Worm (Caenorhabditis elegans) whole organism, L1 larva: ENCODE results near the gene T24E12.3.

Experiments
- F16B12.6 ChIP-seq: fragments of 150-350 bp; optimal IDR thresholded peaks from 2 replicates; lab custom pipeline; 2014; ENCODE audit warnings: missing biosample characterization, missing genetic modification characterization
- aha-1 ChIP-seq: fragments of 150-350 bp; optimal IDR thresholded peaks from 2 replicates; lab custom pipeline; 2014; ENCODE audit warnings: missing biosample characterization, missing genetic modification characterization
- blmp-1 ChIP-seq: fragments of 150-350 bp; optimal IDR thresholded peaks from 2 replicates; lab custom pipeline; 2014; ENCODE audit warnings: missing biosample characterization, missing genetic modification characterization
- ceh-8 ChIP-seq: fragments of 200-800 bp; sonication (Bioruptor generic); optimal IDR thresholded peaks from 2 replicates; lab custom pipeline; 2018; ENCODE audit warnings: mild to moderate bottlenecking, missing genetic modification characterization, moderate library complexity, missing compliant biosample characterization
- ceh-88 ChIP-seq: fragments of 200-800 bp; sonication (Bioruptor generic); IDR thresholded peaks from 2 replicates; pipeline ENCODE4 v1.3.6; 2022; ENCODE audit warnings: missing genetic modification characterization, missing compliant biosample characterization
- ceh-90 ChIP-seq: sonication (generic microtip); optimal IDR thresholded peaks from 2 replicates; lab custom pipeline; 2016; ENCODE audit warnings: missing genetic modification characterization, missing compliant biosample characterization
- ces-1 ChIP-seq: fragments of 150-350 bp; optimal IDR thresholded peaks from 2 replicates; lab custom pipeline; 2014; ENCODE audit warnings: missing biosample characterization, missing genetic modification reagents, missing genetic modification characterization
- efl-1 ChIP-seq, 4 experiments: fragments of 150-350 bp; optimal IDR thresholded peaks in 3 of 4; peaks in 1 of 4; 1 replicate in 1 of 4; 2 replicates in 3 of 4; lab custom pipeline; 2014; ENCODE audit warnings: missing biosample characterization in 2 of 4, missing genetic modification characterization in 2 of 4, missing genetic modification reagents in 2 of 4
- elt-2 ChIP-seq: sonication (generic microtip); optimal IDR thresholded peaks from 2 replicates; lab custom pipeline; 2016; ENCODE audit warnings: missing genetic modification characterization, mild to moderate bottlenecking, inconsistent platforms, missing compliant biosample characterization, missing genetic modification reagents
- elt-3 ChIP-seq, 6 experiments: fragments of 150-350 bp in 1 of 6; sonication (generic microtip); optimal IDR thresholded peaks; 2 replicates each; lab custom pipeline; 2017 to 2018; ENCODE audit warnings: missing biosample characterization in 6 of 6, missing genetic modification characterization in 6 of 6, inconsistent platforms in 1 of 6
- fkh-10 ChIP-seq: sonication (generic microtip); optimal IDR thresholded peaks from 2 replicates; lab custom pipeline; 2017; ENCODE audit warnings: missing biosample characterization, missing genetic modification reagents, missing genetic modification characterization
- fkh-4 ChIP-seq: sonication (generic microtip); optimal IDR thresholded peaks from 2 replicates; lab custom pipeline; 2016; ENCODE audit warnings: missing compliant biosample characterization, missing genetic modification characterization, borderline replicate concordance
- fkh-8 ChIP-seq: sonication (generic microtip); optimal IDR thresholded peaks from 2 replicates; lab custom pipeline; 2016; ENCODE audit warnings: mild to moderate bottlenecking, missing genetic modification characterization, missing compliant biosample characterization
- fos-1 ChIP-seq: fragments of 150-350 bp; optimal IDR thresholded peaks from 2 replicates; lab custom pipeline; 2014; ENCODE audit warnings: missing biosample characterization, missing genetic modification characterization
- grh-1 ChIP-seq: fragments of 200-800 bp; sonication (Bioruptor generic); IDR thresholded peaks from 2 replicates; pipeline ENCODE4 v1.3.6; 2022; ENCODE audit warnings: missing genetic modification reagents, missing genetic modification characterization, missing compliant biosample characterization
- hlh-4 ChIP-seq: sonication (generic microtip); optimal IDR thresholded peaks from 2 replicates; lab custom pipeline; 2016; ENCODE audit warnings: mild to moderate bottlenecking, missing genetic modification characterization, missing compliant biosample characterization
- irx-1 ChIP-seq: sonication (generic microtip); optimal IDR thresholded peaks from 2 replicates; lab custom pipeline; 2016; ENCODE audit warnings: missing genetic modification characterization, missing compliant biosample characterization
- jun-1 ChIP-seq: fragments of 150-350 bp; optimal IDR thresholded peaks from 2 replicates; lab custom pipeline; 2014; ENCODE audit warnings: missing biosample characterization, missing genetic modification reagents, missing genetic modification characterization
- lin-13 ChIP-seq: fragments of 150-350 bp; optimal IDR thresholded peaks from 2 replicates; lab custom pipeline; 2014; ENCODE audit warnings: missing biosample characterization, missing genetic modification reagents, missing genetic modification characterization
- lin-14 ChIP-seq: fragments of 200-800 bp; sonication (Bioruptor generic); optimal IDR thresholded peaks from 2 replicates; lab custom pipeline; 2018; ENCODE audit warnings: mild to moderate bottlenecking, missing genetic modification characterization, moderate library complexity, missing compliant biosample characterization
- lin-35 ChIP-seq, 2 experiments: fragments of 150-350 bp; optimal IDR thresholded peaks; 2 replicates each; lab custom pipeline; 2014; ENCODE audit warnings: missing biosample characterization in 2 of 2, missing genetic modification characterization in 2 of 2, missing genetic modification reagents in 2 of 2
- lsy-2 ChIP-seq, 2 experiments: fragments of 150-350 bp; optimal IDR thresholded peaks; 2 replicates each; lab custom pipeline; 2014; ENCODE audit warnings: missing biosample characterization in 2 of 2, missing genetic modification characterization in 2 of 2
- mab-9 ChIP-seq: fragments of 200-800 bp; sonication (Bioruptor generic); IDR thresholded peaks from 2 replicates; pipeline ENCODE4 v1.3.6; 2022; ENCODE audit warnings: missing genetic modification reagents, missing genetic modification characterization, missing compliant biosample characterization
- nhr-12 ChIP-seq: sonication (generic microtip); optimal IDR thresholded peaks from 2 replicates; lab custom pipeline; 2017; ENCODE audit warnings: missing biosample characterization, missing genetic modification characterization
- nhr-19 ChIP-seq: fragments of 200-800 bp; sonication (Bioruptor generic); conservative IDR thresholded peaks from 2 replicates; pipeline ENCODE4 v1.3.6; 2022; ENCODE audit warnings: missing genetic modification characterization, missing compliant biosample characterization
- nhr-20 ChIP-seq: sonication (generic microtip); optimal IDR thresholded peaks from 2 replicates; lab custom pipeline; 2016; ENCODE audit warnings: mild to moderate bottlenecking, missing genetic modification characterization, missing compliant biosample characterization
- nhr-237 ChIP-seq: fragments of 150-350 bp; optimal IDR thresholded peaks from 2 replicates; lab custom pipeline; 2014; ENCODE audit warnings: missing biosample characterization, missing genetic modification characterization
- nhr-77 ChIP-seq: fragments of 150-350 bp; optimal IDR thresholded peaks from 2 replicates; lab custom pipeline; 2014; ENCODE audit warnings: missing biosample characterization, missing genetic modification characterization
- nhr-84 ChIP-seq: sonication (generic microtip); optimal IDR thresholded peaks from 2 replicates; lab custom pipeline; 2017; ENCODE audit warnings: missing biosample characterization, missing genetic modification characterization
- nhr-85 ChIP-seq: sonication (generic microtip); peaks from one replicate; lab custom pipeline; 2016; ENCODE audit warnings: missing genetic modification characterization, inconsistent platforms, missing compliant biosample characterization
- nhr-90 ChIP-seq: sonication (generic microtip); optimal IDR thresholded peaks from 2 replicates; lab custom pipeline; 2016; ENCODE audit warnings: mild to moderate bottlenecking, missing genetic modification characterization, missing compliant biosample characterization; ENCODE audit not compliant: poor library complexity
- pag-3 ChIP-seq: sonication (generic microtip); optimal IDR thresholded peaks from 2 replicates; lab custom pipeline; 2017; ENCODE audit warnings: missing genetic modification characterization, mild to moderate bottlenecking, missing compliant biosample characterization, antibody characterized with exemption, borderline replicate concordance; ENCODE audit not compliant: insufficient read depth
- pax-3 ChIP-seq: fragments of 200-800 bp; sonication (Bioruptor generic); optimal IDR thresholded peaks from 2 replicates; lab custom pipeline; 2018; ENCODE audit warnings: mild to moderate bottlenecking, missing genetic modification characterization, moderate library complexity, missing compliant biosample characterization
- pqm-1 ChIP-seq: sonication (generic microtip); optimal IDR thresholded peaks from 3 replicates; lab custom pipeline; 2017; ENCODE audit warnings: missing biosample characterization, missing genetic modification characterization
- skn-1 ChIP-seq: fragments of 150-350 bp; optimal IDR thresholded peaks from 2 replicates; lab custom pipeline; 2014; ENCODE audit warnings: missing biosample characterization, missing genetic modification characterization
- sox-4 ChIP-seq: sonication (generic microtip); optimal IDR thresholded peaks from 2 replicates; lab custom pipeline; 2016; ENCODE audit warnings: missing genetic modification characterization, missing compliant biosample characterization
- sup-37 ChIP-seq: fragments of 200-800 bp; sonication (Bioruptor generic); optimal IDR thresholded peaks from 2 replicates; lab custom pipeline; 2018; ENCODE audit warnings: mild to moderate bottlenecking, missing genetic modification characterization, missing compliant biosample characterization
- tlp-1 ChIP-seq: fragments of 150-350 bp; optimal IDR thresholded peaks from 2 replicates; lab custom pipeline; 2014; ENCODE audit warnings: missing biosample characterization, missing genetic modification characterization
- unc-62 ChIP-seq: fragments of 150-350 bp; optimal IDR thresholded peaks from 2 replicates; lab custom pipeline; 2014; ENCODE audit warnings: missing biosample characterization, missing genetic modification reagents, missing genetic modification characterization
- unc-98 ChIP-seq: fragments of 200-800 bp; sonication (Bioruptor generic); IDR thresholded peaks from 2 replicates; pipeline ENCODE4 v1.3.6; 2022; ENCODE audit warnings: missing genetic modification characterization, missing compliant biosample characterization
- xbp-1 ChIP-seq: sonication (generic microtip); optimal IDR thresholded peaks from 2 replicates; lab custom pipeline; 2016; ENCODE audit warnings: missing genetic modification characterization, missing compliant biosample characterization
- zip-4 ChIP-seq: fragments of 200-800 bp; sonication (Bioruptor generic); optimal IDR thresholded peaks from 2 replicates; lab custom pipeline; 2018; ENCODE audit warnings: mild to moderate bottlenecking, missing genetic modification characterization, moderate library complexity, missing compliant biosample characterization
- ztf-4 ChIP-seq: fragments of 150-350 bp; optimal IDR thresholded peaks from 2 replicates; lab custom pipeline; 2014; ENCODE audit warnings: missing biosample characterization, missing genetic modification characterization

Gene T24E12.3

ce11 chrII:3785756-3786155, 9.9 kb downstream of the T24E12.3 start:
- TF ChIP-seq hlh-4: no peak
- no peak for TF ChIP-seq tlp-1 (tag; lab: Kevin White, UChicago)
- TF ChIP-seq ceh-88 (GFP tag; lab: Robert Waterston, UW): no peak
- TF ChIP-seq fkh-8 (tag; lab: Kevin White, UChicago): no peak
- TF ChIP-seq ces-1 (GFP tag; lab: Kevin White, UChicago): no peak
- no peak for TF ChIP-seq nhr-85 (tag; lab: Kevin White, UChicago)
- TF ChIP-seq lin-13 (GFP tag; lab: Kevin White, UChicago): no peak
- TF ChIP-seq fkh-4 (tag; lab: Kevin White, UChicago): no peak
- no peak for TF ChIP-seq skn-1 (tag; lab: Kevin White, UChicago)
- no peak for TF ChIP-seq pqm-1 (tag; lab: Kevin White, UChicago)
- no peak for TF ChIP-seq sox-4
- no peak for TF ChIP-seq lin-35 (GFP tag; optimal IDR thresholded peaks at IDR 0.05; lab: Kevin White, UChicago)
- TF ChIP-seq nhr-12 (tag; lab: Kevin White, UChicago): no peak
- TF ChIP-seq nhr-84 (tag; lab: Kevin White, UChicago): no peak
- TF ChIP-seq unc-62 (GFP tag; lab: Kevin White, UChicago): no peak
- no peak for TF ChIP-seq elt-3 (tag; optimal IDR thresholded peaks at IDR 0.05; lab: Kevin White, UChicago)
- no peak for TF ChIP-seq nhr-77 (tag; lab: Kevin White, UChicago)
- TF ChIP-seq pax-3: no peak

DNA sequence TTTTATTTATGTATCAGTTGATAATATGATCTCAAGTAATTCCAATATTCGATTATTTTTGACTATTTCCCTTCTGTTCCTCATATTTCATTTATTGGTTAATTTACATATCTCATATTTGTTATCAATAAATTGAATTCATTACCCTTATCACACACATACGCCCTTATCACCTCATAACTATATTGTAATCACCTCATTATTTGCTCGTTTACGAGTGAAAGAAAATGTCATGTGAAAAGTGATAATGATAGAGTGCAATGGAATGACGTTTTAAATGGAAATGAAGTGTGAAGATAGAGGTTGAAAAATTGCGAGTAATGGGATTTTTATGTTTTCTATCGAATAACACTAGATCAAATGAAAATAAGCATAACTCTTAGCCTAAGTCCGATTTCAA, 10.7 kb downstream of the T24E12.3 start:
- TF ChIP-seq mab-9 (GFP tag; lab: Robert Waterston, UW): no peak
- no peak for TF ChIP-seq ztf-4
- no peak for TF ChIP-seq blmp-1 (tag; lab: Kevin White, UChicago)
- TF ChIP-seq elt-3 (tag; optimal IDR thresholded peaks at IDR 0.05; lab: Kevin White, UChicago): no peak
- TF ChIP-seq fkh-8 (tag; lab: Kevin White, UChicago): peak; percentile 9
- TF ChIP-seq lin-35 (GFP tag; optimal IDR thresholded peaks at IDR 0.05; lab: Kevin White, UChicago): peak in 1 of 2 experiments; percentile 70
- TF ChIP-seq lsy-2 (tag; optimal IDR thresholded peaks at IDR 0.05; lab: Kevin White, UChicago): peak in 1 of 2 experiments; percentile 58
- no peak for TF ChIP-seq fkh-10 (GFP tag; lab: Kevin White, UChicago)
- no peak for TF ChIP-seq zip-4 (GFP tag; lab: Kevin White, UChicago)
- TF ChIP-seq F16B12.6 (tag; lab: Kevin White, UChicago): no peak
- peak; percentile 88 for TF ChIP-seq jun-1 (tag; lab: Kevin White, UChicago)
- TF ChIP-seq ceh-90 (tag; lab: Kevin White, UChicago): no peak
- TF ChIP-seq nhr-237 (tag; lab: Kevin White, UChicago): no peak
- TF ChIP-seq xbp-1 (tag; lab: Kevin White, UChicago): no peak
- TF ChIP-seq nhr-20 (tag; lab: Kevin White, UChicago): peak; percentile 51
- TF ChIP-seq ceh-8 (GFP tag; lab: Kevin White, UChicago): peak; percentile 87
- TF ChIP-seq sup-37: no peak
- TF ChIP-seq efl-1 (optimal IDR thresholded peaks at IDR 0.05; lab: Kevin White, UChicago): no peak
- TF ChIP-seq efl-1 (GFP tag; optimal IDR thresholded peaks at IDR 0.05 in 1 of 2; lab: Kevin White, UChicago): peak in 1 of 2 experiments; percentile 84
- no peak for TF ChIP-seq unc-98 (GFP tag; lab: Robert Waterston, UW)
- 0 out of 2 replicates have a peak, but pooled peaks have one; percentile 6 for TF ChIP-seq nhr-19 (GFP tag; lab: Robert Waterston, UW)
- TF ChIP-seq sox-4: no peak
- peak; percentile 79 for TF ChIP-seq pax-3
- TF ChIP-seq irx-1 (tag; lab: Kevin White, UChicago): no peak
- TF ChIP-seq pag-3 (tag; lab: Kevin White, UChicago): no peak
- TF ChIP-seq tlp-1 (tag; lab: Kevin White, UChicago): peak; percentile 91
- TF ChIP-seq nhr-90: peak; percentile 47
- TF ChIP-seq lin-14 (GFP tag; lab: Kevin White, UChicago): no peak
- TF ChIP-seq pqm-1 (tag; lab: Kevin White, UChicago): peak; percentile 99
- TF ChIP-seq hlh-4: no peak
- peak; percentile 100 for TF ChIP-seq elt-2 (tag; lab: Kevin White, UChicago)
- no peak for TF ChIP-seq nhr-85 (tag; lab: Kevin White, UChicago)
- peak; percentile 4 for TF ChIP-seq fos-1 (tag; lab: Kevin White, UChicago)
- no peak for TF ChIP-seq aha-1
- no peak for TF ChIP-seq grh-1 (GFP tag; lab: Robert Waterston, UW)
- TF ChIP-seq, all 84 proteins: peak for 14
